Worm (Caenorhabditis elegans): Measurements from ENCODE around the gene idpp-16.

The idpp-16 gene

ce11 chrV:11648435-11648834 lies 42.1 kb upstream of the idpp-16 start:
- TF ChIP-seq elt-1 (tag; optimal IDR thresholded peaks at IDR 0.05; ENCODE audit: borderline replicate concordance, insufficient read depth), result no peak

- TF ChIP-seq M03D4.4 (tag; optimal IDR thresholded peaks at IDR 0.05), result no peak
These were observed 41.5 kb upstream of the idpp-16 start for ce11 chrV:11647821-11648220.

ce11 chrV:11645244-11645643 lies 38.9 kb upstream of the idpp-16 start, which contains the start of gene skp-1:
Gene skp-1 (plus strand): TSS chrV:11645481.
- TF ChIP-seq ceh-43 (GFP tag; optimal IDR thresholded peaks at IDR 0.05), result no peak
- TF ChIP-seq bed-3 (GFP tag; optimal IDR thresholded peaks at IDR 0.05), result no peak
- no peak for TF ChIP-seq unc-120 (tag; optimal IDR thresholded peaks at IDR 0.05; ENCODE audit: poor library complexity, severe bottlenecking)
- no peak for TF ChIP-seq mep-1 (tag; optimal IDR thresholded peaks at IDR 0.05)
- no peak for TF ChIP-seq ham-2 (GFP tag; optimal IDR thresholded peaks at IDR 0.05)
- no peak for TF ChIP-seq elt-1 (tag; optimal IDR thresholded peaks at IDR 0.05; ENCODE audit: borderline replicate concordance, insufficient read depth)
- no peak for TF ChIP-seq ztf-11 (tag; optimal IDR thresholded peaks at IDR 0.05)
- TF ChIP-seq unc-62 (GFP tag; optimal IDR thresholded peaks at IDR 0.05), result no peak
- no peak for TF ChIP-seq mab-5 (tag; optimal IDR thresholded peaks at IDR 0.05)
- no peak for TF ChIP-seq ceh-83 (GFP tag; optimal IDR thresholded peaks at IDR 0.05)
- TF ChIP-seq lsy-2 (tag; optimal IDR thresholded peaks at IDR 0.05), result no peak
- TF ChIP-seq nhr-237 (tag; optimal IDR thresholded peaks at IDR 0.05), result no peak
- TF ChIP-seq nhr-2 (tag; optimal IDR thresholded peaks at IDR 0.05), result no peak
- no peak for TF ChIP-seq snpc-4 (tag; optimal IDR thresholded peaks at IDR 0.05)

- TF ChIP-seq hlh-1 (tag; optimal IDR thresholded peaks at IDR 0.05), result peak; percentile 57
- TF ChIP-seq elt-1 (tag; optimal IDR thresholded peaks at IDR 0.05; ENCODE audit: borderline replicate concordance, insufficient read depth), result no peak
- TF ChIP-seq nhr-28 (tag; optimal IDR thresholded peaks at IDR 0.05), result no peak
- peak; percentile 14 for TF ChIP-seq lin-13 (tag; optimal IDR thresholded peaks at IDR 0.05)
- peak; percentile 51 for TF ChIP-seq lsy-2 (tag; optimal IDR thresholded peaks at IDR 0.05)
- TF ChIP-seq mls-2 (tag; optimal IDR thresholded peaks at IDR 0.05), result no peak
- TF ChIP-seq nhr-2 (tag; optimal IDR thresholded peaks at IDR 0.05), result peak; percentile 26
- peak; percentile 55 for TF ChIP-seq ces-1 (GFP tag; optimal IDR thresholded peaks at IDR 0.05)
- peak; percentile 30 for TF ChIP-seq nhr-237 (tag; optimal IDR thresholded peaks at IDR 0.05)
- no peak for TF ChIP-seq lin-32 (GFP tag; optimal IDR thresholded peaks at IDR 0.05)
- no peak for TF ChIP-seq mab-5 (tag; optimal IDR thresholded peaks at IDR 0.05)
- no peak for TF ChIP-seq snpc-4 (tag; optimal IDR thresholded peaks at IDR 0.05)
- no peak for TF ChIP-seq flh-1 (GFP tag; optimal IDR thresholded peaks at IDR 0.05)
- peak; percentile 83 for TF ChIP-seq mep-1 (tag; optimal IDR thresholded peaks at IDR 0.05)
- peak; percentile 76 for TF ChIP-seq ceh-39 (tag; optimal IDR thresholded peaks at IDR 0.05)
These were observed 37.8 kb upstream of the idpp-16 start, which contains the start of gene bir-1 for ce11 chrV:11644166-11644565. Gene bir-1 (plus strand): TSS chrV:11644477.

- TF ChIP-seq snpc-4 (tag; optimal IDR thresholded peaks at IDR 0.05) (no peak), drap-1 (GFP tag; optimal IDR thresholded peaks at IDR 0.05) (peak; percentile 38), nhr-76 (tag; optimal IDR thresholded peaks at IDR 0.05) (no peak), unc-120 (tag; optimal IDR thresholded peaks at IDR 0.05; ENCODE audit: poor library complexity, severe bottlenecking) (peak; percentile 48), ces-1 (GFP tag; optimal IDR thresholded peaks at IDR 0.05) (peak; percentile 96), sptf-1 (tag; optimal IDR thresholded peaks at IDR 0.05) (no peak), bed-3 (GFP tag; optimal IDR thresholded peaks at IDR 0.05) (no peak), mls-2 (tag; optimal IDR thresholded peaks at IDR 0.05) (peak; percentile 57), mep-1 (tag; optimal IDR thresholded peaks at IDR 0.05) (peak; percentile 0)
These were observed 35.0 kb upstream of the idpp-16 start for ce11 chrV:11641298-11641787.

ce11 chrV:11638634-11639117 lies 32.4 kb upstream of the idpp-16 start:
- TF ChIP-seq ztf-11 (tag; optimal IDR thresholded peaks at IDR 0.05), result no peak
- peak; percentile 34 for TF ChIP-seq pha-4 (tag; optimal IDR thresholded peaks at IDR 0.05)
- no peak for TF ChIP-seq nhr-2 (tag; optimal IDR thresholded peaks at IDR 0.05)
- no peak for TF ChIP-seq unc-39 (tag; optimal IDR thresholded peaks at IDR 0.05)
- peak; percentile 32 for TF ChIP-seq ceh-83 (GFP tag; optimal IDR thresholded peaks at IDR 0.05)
- TF ChIP-seq zip-8 (tag; optimal IDR thresholded peaks at IDR 0.05), result no peak
- TF ChIP-seq drap-1 (GFP tag; optimal IDR thresholded peaks at IDR 0.05), result peak; percentile 23
- TF ChIP-seq sptf-1 (tag; optimal IDR thresholded peaks at IDR 0.05), result peak; percentile 41
- TF ChIP-seq mls-2 (tag; optimal IDR thresholded peaks at IDR 0.05), result peak; percentile 24
- peak; percentile 53 for TF ChIP-seq M03D4.4 (tag; optimal IDR thresholded peaks at IDR 0.05)
- peak; percentile 70 for TF ChIP-seq ces-1 (GFP tag; optimal IDR thresholded peaks at IDR 0.05)
- no peak for TF ChIP-seq lsy-2 (tag; optimal IDR thresholded peaks at IDR 0.05)
- peak; percentile 13 for TF ChIP-seq unc-120 (tag; optimal IDR thresholded peaks at IDR 0.05; ENCODE audit: poor library complexity, severe bottlenecking)
- TF ChIP-seq nhr-76 (tag; optimal IDR thresholded peaks at IDR 0.05), result no peak
- TF ChIP-seq lin-32 (GFP tag; optimal IDR thresholded peaks at IDR 0.05), result no peak
- no peak for TF ChIP-seq flh-1 (GFP tag; optimal IDR thresholded peaks at IDR 0.05)
